Fruit fly (Drosophila melanogaster): ENCODE measurements around the gene CG31915.

DNA sequence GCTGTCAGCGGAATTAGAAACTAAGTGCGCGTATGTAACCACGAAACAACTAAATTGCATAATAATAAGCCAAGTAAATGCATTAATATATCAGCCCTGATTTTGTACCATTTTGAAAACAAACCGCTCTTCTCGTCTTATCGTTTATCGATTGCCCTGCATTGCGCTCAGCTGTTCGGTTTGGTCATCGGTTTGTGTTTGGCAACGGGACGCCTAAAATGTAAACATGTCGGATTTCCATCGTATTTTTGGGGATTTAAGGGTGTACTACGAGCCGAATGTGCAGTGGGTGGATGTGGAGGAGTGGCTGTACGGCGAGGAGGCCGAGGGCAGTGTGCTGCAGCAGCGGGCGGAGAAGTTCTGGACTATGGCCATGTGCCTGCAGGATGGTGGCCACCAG, 2.2 kb upstream of the CG31915 start, which contains the start of gene Cap-D3:
- no peak for TF ChIP-seq run (tag; optimal IDR thresholded peaks at IDR 0.05)
- TF ChIP-seq otp (GFP tag; IDR thresholded peaks at IDR 0.05), result no peak
- no peak for TF ChIP-seq Meics (GFP tag; optimal IDR thresholded peaks at IDR 0.05)
- no peak for TF ChIP-seq Hr3 (GFP tag; optimal IDR thresholded peaks at IDR 0.05)
- TF ChIP-seq CG12071 (GFP tag; optimal IDR thresholded peaks at IDR 0.05), result no peak
- TF ChIP-seq gem (tag; optimal IDR thresholded peaks at IDR 0.05), result no peak
- TF ChIP-seq HLHmδ (GFP tag; optimal IDR thresholded peaks at IDR 0.05), result no peak
- no peak for TF ChIP-seq CG32532 (GFP tag; IDR thresholded peaks at IDR 0.05)
- TF ChIP-seq CG11247 (GFP tag; IDR thresholded peaks at IDR 0.05), result no peak
- no peak for TF ChIP-seq org-1 (GFP tag; optimal IDR thresholded peaks at IDR 0.05)
- no peak for TF ChIP-seq CG17829 (tag; optimal IDR thresholded peaks at IDR 0.05)
- no peak for TF ChIP-seq psq (GFP tag; optimal IDR thresholded peaks at IDR 0.05)
- TF ChIP-seq CG6854 (GFP tag; optimal IDR thresholded peaks at IDR 0.05), result no peak
